Fruit fly (Drosophila melanogaster): ENCODE results near the gene CG31550.

The CG31550 gene

DNA sequence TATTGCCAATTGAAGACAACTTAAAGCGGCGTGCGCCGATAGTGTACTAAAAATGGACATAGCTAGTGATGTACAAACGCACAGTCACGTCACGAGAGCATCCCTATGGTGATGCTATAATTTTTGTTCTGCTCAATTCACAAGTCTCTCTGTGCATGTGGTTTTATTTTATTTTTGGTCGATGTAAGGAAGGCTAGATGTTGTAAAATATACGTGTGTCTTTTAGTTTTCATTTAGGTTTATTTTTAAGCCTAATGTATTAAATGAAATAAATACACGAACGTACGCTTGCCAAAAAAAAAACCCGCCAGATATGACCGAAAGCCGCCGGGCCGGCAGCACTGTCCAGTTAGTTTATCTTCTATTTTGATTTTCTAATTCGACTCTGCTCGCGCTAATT lies 10.8 kb upstream of the CG31550 start, which contains the start of the genes CG45100, HDAC3 and Hcs (continued):
- no peak for TF ChIP-seq tio (GFP tag; optimal IDR thresholded peaks at IDR 0.05)
- TF ChIP-seq CG12236 (GFP tag; optimal IDR thresholded peaks at IDR 0.05) = no peak
- TF ChIP-seq vnd (GFP tag; IDR thresholded peaks at IDR 0.05; ENCODE audit: partially characterized antibody) = peak; percentile 92
- TF ChIP-seq CG11093 (GFP tag; IDR thresholded peaks at IDR 0.05) = no peak
- no peak for TF ChIP-seq CG10431 (GFP tag; optimal IDR thresholded peaks at IDR 0.05)
- peak; percentile 64 for TF ChIP-seq CG14710 (tag; optimal IDR thresholded peaks at IDR 0.05)
- peak; percentile 44 for TF ChIP-seq CG9609 (GFP tag; optimal IDR thresholded peaks at IDR 0.05)
- no peak for TF ChIP-seq Ssrp (tag; optimal IDR thresholded peaks at IDR 0.05)
- peak; percentile 74 for TF ChIP-seq lilli (GFP tag; optimal IDR thresholded peaks at IDR 0.05)
- peak; percentile 85 for TF ChIP-seq CG6791 (GFP tag; IDR thresholded peaks at IDR 0.05; ENCODE audit: partially characterized antibody)
- peak; percentile 43 for TF ChIP-seq Camta (GFP tag; optimal IDR thresholded peaks at IDR 0.05)
- no peak for TF ChIP-seq gem (tag; optimal IDR thresholded peaks at IDR 0.05)
- peak; percentile 78 for TF ChIP-seq phol (tag; optimal IDR thresholded peaks at IDR 0.05)
- peak in 1 of 2 experiments; percentile 34 for TF ChIP-seq chif (GFP tag; optimal IDR thresholded peaks at IDR 0.05)
- TF ChIP-seq CG13775 (GFP tag; optimal IDR thresholded peaks at IDR 0.05) = peak; percentile 57
- peak; percentile 34 for TF ChIP-seq CG12942 (GFP tag; optimal IDR thresholded peaks at IDR 0.05)
- TF ChIP-seq Oli (tag; optimal IDR thresholded peaks at IDR 0.05) = no peak
- peak; percentile 43 for TF ChIP-seq CG12659 (GFP tag; optimal IDR thresholded peaks at IDR 0.05)
- TF ChIP-seq Gug (GFP tag; IDR thresholded peaks at IDR 0.05) = peak; percentile 66; the same call in 2 of the 4 replicates
- TF ChIP-seq schlank (tag; optimal IDR thresholded peaks at IDR 0.05) = no peak
- peak; percentile 23 for TF ChIP-seq da (GFP tag; optimal IDR thresholded peaks at IDR 0.05)
- TF ChIP-seq Dad (GFP tag; optimal IDR thresholded peaks at IDR 0.05) = peak; percentile 67
- TF ChIP-seq fu2 (GFP tag; optimal IDR thresholded peaks at IDR 0.05) = peak; percentile 60
- no peak for TF ChIP-seq CG11696 (GFP tag; IDR thresholded peaks at IDR 0.05)
- TF ChIP-seq Mad (GFP tag; optimal IDR thresholded peaks at IDR 0.05) = peak; percentile 50
- TF ChIP-seq pzg (GFP tag; optimal IDR thresholded peaks at IDR 0.05) = peak; percentile 59
- TF ChIP-seq CG17568 (GFP tag; optimal IDR thresholded peaks at IDR 0.05) = no peak
- peak; percentile 84 for TF ChIP-seq unc-4 (GFP tag; IDR thresholded peaks at IDR 0.05; ENCODE audit: partially characterized antibody)
- TF ChIP-seq gce (GFP tag; IDR thresholded peaks at IDR 0.05) = no peak
- TF ChIP-seq bab2 (GFP tag; optimal IDR thresholded peaks at IDR 0.05) = peak; percentile 17
- peak; percentile 29 for TF ChIP-seq CG15479 (GFP tag; optimal IDR thresholded peaks at IDR 0.05)
- TF ChIP-seq HLH54F (GFP tag; optimal IDR thresholded peaks at IDR 0.05) = peak; percentile 56
- TF ChIP-seq Scr (GFP tag; IDR thresholded peaks at IDR 0.05; ENCODE audit: partially characterized antibody) = peak; percentile 93
- no peak for TF ChIP-seq CG1832 (GFP tag; optimal IDR thresholded peaks at IDR 0.05)
- TF ChIP-seq Ets97D (GFP tag; optimal IDR thresholded peaks at IDR 0.05) = peak; percentile 46
- peak; percentile 78 for TF ChIP-seq slbo (GFP tag; IDR thresholded peaks at IDR 0.05)
- peak; percentile 28 for TF ChIP-seq eyg (GFP tag; optimal IDR thresholded peaks at IDR 0.05)
- peak; percentile 39 for TF ChIP-seq HmgZ (tag; optimal IDR thresholded peaks at IDR 0.05)
- TF ChIP-seq Antp (GFP tag; optimal IDR thresholded peaks at IDR 0.05) = peak; percentile 46
- TF ChIP-seq esg (GFP tag; conservative IDR thresholded peaks at IDR 0.05) = no peak
- TF ChIP-seq CG9932 (GFP tag; IDR thresholded peaks at IDR 0.05) = peak; percentile 86
- TF ChIP-seq slou (GFP tag; optimal IDR thresholded peaks at IDR 0.05) = no peak
- peak; percentile 72 for TF ChIP-seq CG13624 (GFP tag; optimal IDR thresholded peaks at IDR 0.05)
- no peak for TF ChIP-seq gt (GFP tag; IDR thresholded peaks at IDR 0.05)
- TF ChIP-seq Drgx (GFP tag; IDR thresholded peaks at IDR 0.05) = no peak
- TF ChIP-seq CG8944 (GFP tag; optimal IDR thresholded peaks at IDR 0.05) = peak; percentile 32
- TF ChIP-seq Xbp1 (GFP tag; optimal IDR thresholded peaks at IDR 0.05) = peak; percentile 61
- TF ChIP-seq CG32772 (GFP tag; IDR thresholded peaks at IDR 0.05) = 0 out of 2 replicates have a peak, but pooled peaks have one; percentile 19
- peak; percentile 20 for TF ChIP-seq maf-S (GFP tag; optimal IDR thresholded peaks at IDR 0.05)
- TF ChIP-seq CG10543 (GFP tag; optimal IDR thresholded peaks at IDR 0.05) = no peak
- TF ChIP-seq CG34422 (GFP tag; IDR thresholded peaks at IDR 0.05) = 0 out of 3 replicates have a peak, but pooled peaks have one; percentile 23

Data from whole organism, embryonic.